Fruit fly (Drosophila melanogaster) whole organism, embryonic: Measurements from ENCODE around the gene S6KL.

Source experiments
- BtbVII ChIP-seq: fragments of 200-800 bp; sonication (Bioruptor generic); optimal IDR thresholded peaks from 3 replicates; lab custom pipeline; 2017; ENCODE audit warnings: missing biosample characterization, mild to moderate bottlenecking, missing genetic modification characterization
- CG12236 ChIP-seq: fragments of 200-800 bp; sonication (Bioruptor generic); optimal IDR thresholded peaks from 2 replicates; lab custom pipeline; 2016; ENCODE audit warnings: missing biosample characterization, missing genetic modification characterization
- CG1233 ChIP-seq: fragments of 200-800 bp; sonication (Bioruptor generic); optimal IDR thresholded peaks from 4 replicates; lab custom pipeline; 2018; ENCODE audit warnings: missing biosample characterization, mild to moderate bottlenecking, missing genetic modification characterization
- CG17568 ChIP-seq: fragments of 200-800 bp; sonication (Bioruptor generic); optimal IDR thresholded peaks from 2 replicates; lab custom pipeline; 2018; ENCODE audit warnings: missing biosample characterization, mild to moderate bottlenecking, missing genetic modification characterization, moderate library complexity
- CG1832 ChIP-seq: fragments of 200-800 bp; sonication (Bioruptor generic); optimal IDR thresholded peaks from 2 replicates; lab custom pipeline; 2017; ENCODE audit warnings: missing biosample characterization, mild to moderate bottlenecking, missing genetic modification characterization, inconsistent platforms
- CG7987 ChIP-seq: fragments of 200-800 bp; sonication (Bioruptor generic); optimal IDR thresholded peaks from 2 replicates; lab custom pipeline; 2018; ENCODE audit warnings: missing biosample characterization, mild to moderate bottlenecking, missing genetic modification characterization, moderate library complexity
- HLH4C ChIP-seq: fragments of 200-800 bp; sonication (Bioruptor generic); IDR thresholded peaks from 3 replicates; pipeline ENCODE4 v1.3.6; 2022; ENCODE audit warnings: missing biosample characterization, missing genetic modification characterization; ENCODE audit not compliant: partially characterized antibody
- NK7.1 ChIP-seq: fragments of 200-800 bp; sonication (Bioruptor generic); optimal IDR thresholded peaks from 3 replicates; lab custom pipeline; 2016; ENCODE audit warnings: missing biosample characterization, missing genetic modification characterization
- Side ChIP-seq: fragments of 200-800 bp; sonication (Bioruptor generic); optimal IDR thresholded peaks from 2 replicates; lab custom pipeline; 2016; ENCODE audit warnings: missing biosample characterization, missing genetic modification characterization
- Trl ChIP-seq, 3 experiments: fragments of >200 bp in 2 of 3; fragments of 200-800 bp in 1 of 3; sonication (Bioruptor generic) in 1 of 3; optimal IDR thresholded peaks; 2 replicates in 1 of 3; 3 replicates in 2 of 3; lab custom pipeline; 2016 to 2017; ENCODE audit warnings: missing biosample characterization in 1 of 3, missing genetic modification characterization in 1 of 3
- dmrt99B ChIP-seq: fragments of 200-800 bp; sonication (Bioruptor generic); optimal IDR thresholded peaks from 2 replicates; lab custom pipeline; 2018; ENCODE audit warnings: missing biosample characterization, mild to moderate bottlenecking, missing genetic modification characterization, moderate library complexity
- pzg ChIP-seq: fragments of 200-800 bp; sonication (Bioruptor generic); optimal IDR thresholded peaks from 3 replicates; lab custom pipeline; 2018; ENCODE audit warnings: missing biosample characterization, mild to moderate bottlenecking, missing genetic modification characterization, moderate library complexity

DNA sequence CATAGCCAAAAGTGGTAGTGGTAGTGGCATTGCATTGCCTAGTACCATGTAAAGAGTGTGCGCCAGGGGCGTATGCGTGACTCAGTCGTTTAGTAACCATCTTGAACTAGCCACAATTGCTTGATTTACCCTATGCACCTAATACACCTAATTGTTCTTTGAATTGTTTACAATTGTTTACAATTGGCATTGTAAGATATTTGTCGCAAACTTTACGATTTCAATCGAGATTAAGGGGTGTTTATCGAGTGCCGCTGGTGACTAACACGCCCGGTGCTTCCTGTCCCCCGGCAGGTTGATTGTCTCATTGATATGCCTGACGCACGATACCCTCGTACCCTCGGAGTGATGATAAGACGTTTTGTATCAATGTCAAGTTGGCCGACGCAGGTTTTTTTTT is 48.8 kb downstream of the S6KL start:
- TF ChIP-seq CG1233 (GFP tag; lab: Kevin White, UChicago) (no peak), CG17568 (no peak), dmrt99B (tag; lab: Kevin White, UChicago) (peak; percentile 59), BtbVII (GFP tag; lab: Kevin White, UChicago) (no peak), NK7.1 (GFP tag; lab: Kevin White, UChicago) (no peak), HLH4C (no peak), Side (GFP tag; lab: Kevin White, UChicago) (peak; percentile 22), CG7987 (no peak), CG1832 (no peak), pzg (GFP tag; lab: Kevin White, UChicago) (no peak), Trl (optimal IDR thresholded peaks at IDR 0.05; lab: Kevin White, UChicago) (no peak), Trl (GFP tag; optimal IDR thresholded peaks at IDR 0.05; lab: Kevin White, UChicago) (peak; percentile 35), CG12236 (no peak)
